Worm (Caenorhabditis elegans) whole organism, L3 larva: Measurements from ENCODE around the gene puf-5.

Experiments
- daf-12 ChIP-seq: fragments of 150-350 bp; optimal IDR thresholded peaks from 2 replicates; lab custom pipeline; 2014; ENCODE audit warnings: missing biosample characterization, missing genetic modification reagents, missing genetic modification characterization
- egl-27 ChIP-seq: sonication (generic microtip); optimal IDR thresholded peaks from 4 replicates; lab custom pipeline; 2017; ENCODE audit warnings: missing biosample characterization, missing genetic modification reagents, missing genetic modification characterization
- nhr-23 ChIP-seq: fragments of 150-350 bp; optimal IDR thresholded peaks from 2 replicates; lab custom pipeline; 2014; ENCODE audit warnings: missing biosample characterization, missing genetic modification reagents, missing genetic modification characterization
- nhr-237 ChIP-seq: fragments of 150-350 bp; optimal IDR thresholded peaks from 2 replicates; lab custom pipeline; 2014; ENCODE audit warnings: missing biosample characterization, missing genetic modification characterization
- nhr-77 ChIP-seq: fragments of 150-350 bp; optimal IDR thresholded peaks from 2 replicates; lab custom pipeline; 2014; ENCODE audit warnings: missing biosample characterization, missing genetic modification characterization
- tbx-2 ChIP-seq: sonication (generic microtip); optimal IDR thresholded peaks from 2 replicates; lab custom pipeline; 2016; ENCODE audit warnings: mild to moderate bottlenecking, missing genetic modification characterization, missing compliant biosample characterization

DNA sequence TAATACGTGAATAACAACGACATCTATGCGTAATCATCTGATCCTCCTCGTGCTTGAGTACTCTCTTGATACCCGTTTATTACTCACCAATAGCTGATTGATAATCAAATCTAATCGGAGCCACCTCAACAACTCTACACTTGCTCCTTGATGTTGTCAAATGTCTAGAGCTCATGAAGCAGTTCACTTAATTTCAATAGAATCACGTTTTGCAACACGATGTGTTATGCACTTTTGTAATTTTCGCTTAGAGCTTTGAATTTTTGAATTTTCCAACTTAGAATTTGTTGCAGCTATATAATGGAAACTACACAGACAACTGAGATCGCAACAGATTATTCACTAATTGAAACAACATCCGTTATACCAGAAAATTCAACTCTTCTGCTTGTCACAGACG, 37.1 kb downstream of the puf-5 start, which contains the start of gene T22C8.1:
- TF ChIP-seq daf-12 (tag; lab: Kevin White, UChicago) (no peak), tbx-2 (tag; lab: Kevin White, UChicago) (no peak), egl-27 (tag; lab: Kevin White, UChicago) (no peak), nhr-23 (tag; lab: Kevin White, UChicago) (no peak), nhr-237 (no peak), nhr-77 (tag; lab: Kevin White, UChicago) (no peak)
